Worm (Caenorhabditis elegans): ENCODE measurements around the gene M28.9.

ce11 chrII:10658576-10659256, 19.5 kb downstream of the M28.9 start, which contains the start of the genes snu-13 and rsp-7:
- TF ChIP-seq blmp-1 (tag; optimal IDR thresholded peaks at IDR 0.05) (no peak), elt-1 (tag; optimal IDR thresholded peaks at IDR 0.05; ENCODE audit: borderline replicate concordance, insufficient read depth) (no peak), cnd-1 (tag; optimal IDR thresholded peaks at IDR 0.05) (no peak), pha-4 (tag; optimal IDR thresholded peaks at IDR 0.05) (no peak), mab-5 (tag; optimal IDR thresholded peaks at IDR 0.05) (no peak), nhr-28 (tag; optimal IDR thresholded peaks at IDR 0.05) (no peak)

Data from whole organism, mixed stage, embryonic.